Worm (Caenorhabditis elegans) whole organism, young adult: ENCODE data around the gene F08F3.4.

Source experiments
- B0035.1 ChIP-seq: sonication (generic microtip); optimal IDR thresholded peaks from 2 replicates; lab custom pipeline; 2016; ENCODE audit warnings: missing genetic modification characterization, mild to moderate bottlenecking, missing compliant biosample characterization, missing genotype, missing genetic modification reagents
- B0261.1 ChIP-seq: sonication (generic microtip); optimal IDR thresholded peaks from 2 replicates; lab custom pipeline; 2016; ENCODE audit warnings: mild to moderate bottlenecking, missing genetic modification characterization, moderate library complexity, missing compliant biosample characterization
- D2030.7 ChIP-seq: fragments of 200-800 bp; sonication (Bioruptor generic); IDR thresholded peaks from 2 replicates; pipeline ENCODE4 v1.3.6; 2022; ENCODE audit warnings: missing genetic modification reagents, missing genetic modification characterization, missing compliant biosample characterization
- F49E8.2 ChIP-seq: sonication (generic microtip); optimal IDR thresholded peaks from 3 replicates; lab custom pipeline; 2017; ENCODE audit warnings: missing genetic modification characterization, mild to moderate bottlenecking, missing compliant biosample characterization, antibody characterized with exemption, moderate library complexity; ENCODE audit not compliant: insufficient read depth
- F55B11.4 ChIP-seq: sonication (generic microtip); optimal IDR thresholded peaks from 2 replicates; lab custom pipeline; 2016; ENCODE audit warnings: missing compliant biosample characterization, missing genetic modification characterization, borderline replicate concordance; ENCODE audit not compliant: insufficient read depth
- F57C9.4 ChIP-seq: sonication (generic microtip); optimal IDR thresholded peaks from 2 replicates; lab custom pipeline; 2017; ENCODE audit warnings: mild to moderate bottlenecking, missing genetic modification characterization, missing compliant biosample characterization
- T26A5.8 ChIP-seq: sonication (generic microtip); optimal IDR thresholded peaks from 2 replicates; lab custom pipeline; 2016; ENCODE audit warnings: missing genetic modification characterization, missing compliant biosample characterization
- Y67H2A.10 ChIP-seq: fragments of 200-800 bp; sonication (Bioruptor generic); conservative IDR thresholded peaks from 2 replicates; pipeline ENCODE4 v1.3.6; 2022; ENCODE audit warnings: missing genetic modification reagents, missing genetic modification characterization, missing compliant biosample characterization
- Y95B8A.8 ChIP-seq: fragments of 200-800 bp; sonication (Bioruptor generic); IDR thresholded peaks from 2 replicates; pipeline ENCODE4 v1.3.6; 2022; ENCODE audit warnings: missing genetic modification reagents, missing genetic modification characterization, missing compliant biosample characterization
- aptf-2 ChIP-seq: fragments of 200-800 bp; sonication (Bioruptor generic); conservative IDR thresholded peaks from 2 replicates; pipeline ENCODE4 v1.3.6; 2022; ENCODE audit warnings: missing genetic modification reagents, missing genetic modification characterization, missing compliant biosample characterization
- aptf-3 ChIP-seq: fragments of 200-800 bp; sonication (Bioruptor generic); IDR thresholded peaks from 2 replicates; pipeline ENCODE4 v1.3.6; 2022; ENCODE audit warnings: missing genetic modification characterization, missing compliant biosample characterization
- atf-7 ChIP-seq: sonication (generic microtip); optimal IDR thresholded peaks from 2 replicates; lab custom pipeline; 2017; ENCODE audit warnings: mild to moderate bottlenecking, missing genetic modification characterization, missing compliant biosample characterization
- bed-2 ChIP-seq: fragments of 200-800 bp; sonication (Bioruptor generic); IDR thresholded peaks from 2 replicates; pipeline ENCODE4 v1.3.6; 2022; ENCODE audit warnings: missing genetic modification reagents, missing genetic modification characterization, missing compliant biosample characterization
- cebp-2 ChIP-seq: fragments of 200-800 bp; sonication (Bioruptor generic); IDR thresholded peaks from 2 replicates; pipeline ENCODE4 v1.3.6; 2022; ENCODE audit warnings: missing genetic modification characterization, missing compliant biosample characterization
- ceh-79 ChIP-seq: sonication (generic microtip); optimal IDR thresholded peaks from 2 replicates; lab custom pipeline; 2017; ENCODE audit warnings: mild to moderate bottlenecking, missing genetic modification characterization, missing compliant biosample characterization
- dpl-1 ChIP-seq: fragments of 150-350 bp; optimal IDR thresholded peaks from 2 replicates; lab custom pipeline; 2014; ENCODE audit warnings: missing biosample characterization, missing genetic modification reagents, missing genetic modification characterization
- ets-4 ChIP-seq: fragments of 200-800 bp; sonication (Bioruptor generic); optimal IDR thresholded peaks from 2 replicates; lab custom pipeline; 2018; ENCODE audit warnings: mild to moderate bottlenecking, missing genetic modification characterization, missing compliant biosample characterization
- gei-17 ChIP-seq: fragments of 200-800 bp; sonication (Bioruptor generic); optimal IDR thresholded peaks from 2 replicates; lab custom pipeline; 2018; ENCODE audit warnings: mild to moderate bottlenecking, missing genetic modification characterization, missing compliant biosample characterization
- him-1 ChIP-seq: sonication (generic microtip); optimal IDR thresholded peaks from 2 replicates; lab custom pipeline; 2016; ENCODE audit warnings: missing genotype, missing genetic modification reagents, missing genetic modification characterization, missing compliant biosample characterization
- let-526 ChIP-seq: fragments of 200-800 bp; sonication (Bioruptor generic); IDR thresholded peaks from 2 replicates; pipeline ENCODE4 v1.3.6; 2022; ENCODE audit warnings: missing genetic modification reagents, missing genetic modification characterization, missing compliant biosample characterization
- lin-35 ChIP-seq, 3 experiments: fragments of 150-350 bp in 2 of 3; sonication (generic microtip) in 1 of 3; optimal IDR thresholded peaks; 2 replicates each; lab custom pipeline; 2014 to 2018; ENCODE audit warnings: missing biosample characterization in 3 of 3, missing genetic modification characterization in 3 of 3, missing genetic modification reagents in 3 of 3
- lin-54 ChIP-seq: fragments of 200-800 bp; sonication (Bioruptor generic); optimal IDR thresholded peaks from 2 replicates; lab custom pipeline; 2018; ENCODE audit warnings: mild to moderate bottlenecking, missing genetic modification characterization, missing compliant biosample characterization
- lir-1 ChIP-seq: fragments of 200-800 bp; sonication (Bioruptor generic); conservative IDR thresholded peaks from 2 replicates; pipeline ENCODE4 v1.3.6; 2022; ENCODE audit warnings: missing genetic modification reagents, missing genetic modification characterization, missing compliant biosample characterization
- madf-6 ChIP-seq: fragments of 200-800 bp; sonication (Bioruptor generic); IDR thresholded peaks from 2 replicates; pipeline ENCODE4 v1.3.6; 2022; ENCODE audit warnings: missing genetic modification reagents, missing genetic modification characterization, missing compliant biosample characterization
- nfya-1 ChIP-seq: sonication (generic microtip); optimal IDR thresholded peaks from 2 replicates; lab custom pipeline; 2017; ENCODE audit warnings: antibody characterized with exemption, missing compliant biosample characterization, missing genetic modification characterization, borderline replicate concordance; ENCODE audit not compliant: insufficient read depth
- nhr-120 ChIP-seq: fragments of 200-800 bp; sonication (Bioruptor generic); IDR thresholded peaks from 2 replicates; pipeline ENCODE4 v1.3.6; 2022; ENCODE audit warnings: missing genetic modification characterization, missing compliant biosample characterization
- nhr-179 ChIP-seq: sonication (generic microtip); optimal IDR thresholded peaks from 2 replicates; lab custom pipeline; 2016; ENCODE audit warnings: mild to moderate bottlenecking, missing genetic modification characterization, missing compliant biosample characterization
- nhr-80 ChIP-seq: sonication (generic microtip); optimal IDR thresholded peaks from 2 replicates; lab custom pipeline; 2016; ENCODE audit warnings: missing genetic modification characterization, missing compliant biosample characterization
- nhr-90 ChIP-seq: sonication (generic microtip); optimal IDR thresholded peaks from 2 replicates; lab custom pipeline; 2016; ENCODE audit warnings: missing genotype, mild to moderate bottlenecking, missing genetic modification characterization, missing compliant biosample characterization
- rcor-1 ChIP-seq: fragments of 200-800 bp; sonication (Bioruptor generic); IDR thresholded peaks from 2 replicates; pipeline ENCODE4 v1.3.6; 2022; ENCODE audit warnings: missing genetic modification reagents, missing genetic modification characterization, missing compliant biosample characterization
- snpc-1.3 ChIP-seq: sonication (generic microtip); optimal IDR thresholded peaks from 2 replicates; lab custom pipeline; 2017; ENCODE audit warnings: missing genetic modification characterization, mild to moderate bottlenecking, missing compliant biosample characterization, antibody characterized with exemption, moderate library complexity, missing genotype, missing genetic modification reagents; ENCODE audit not compliant: insufficient read depth
- snpc-4 ChIP-seq, 5 experiments: fragments of 150-350 bp in 1 of 5; sonication (generic microtip) in 4 of 5; optimal IDR thresholded peaks; 2 replicates each; lab custom pipeline; 2014 to 2018; ENCODE audit warnings: missing genetic modification characterization in 5 of 5, missing biosample characterization in 3 of 5, antibody characterized with exemption in 2 of 5, mild to moderate bottlenecking in 2 of 5, missing compliant biosample characterization in 2 of 5, missing genotype in 2 of 5, moderate library complexity in 2 of 5, missing genetic modification reagents in 1 of 5
- sptf-2 ChIP-seq: fragments of 200-800 bp; sonication (Bioruptor generic); optimal IDR thresholded peaks from 2 replicates; lab custom pipeline; 2018; ENCODE audit warnings: mild to moderate bottlenecking, missing genetic modification characterization, missing compliant biosample characterization
- unc-130 ChIP-seq: sonication (generic microtip); optimal IDR thresholded peaks from 2 replicates; lab custom pipeline; 2016; ENCODE audit warnings: missing genetic modification reagents, missing genetic modification characterization, missing compliant biosample characterization
- xnd-1 ChIP-seq: sonication (generic microtip); optimal IDR thresholded peaks from 2 replicates; lab custom pipeline; 2016; ENCODE audit warnings: missing genotype, missing genetic modification reagents, missing genetic modification characterization, missing compliant biosample characterization
- zim-3 ChIP-seq: sonication (generic microtip); optimal IDR thresholded peaks from 2 replicates; lab custom pipeline; 2017; ENCODE audit warnings: mild to moderate bottlenecking, missing genetic modification characterization, moderate library complexity, missing compliant biosample characterization
- ztf-28 ChIP-seq: fragments of 200-800 bp; sonication (Bioruptor generic); IDR thresholded peaks from 2 replicates; pipeline ENCODE4 v1.3.6; 2022; ENCODE audit warnings: missing genetic modification reagents, missing genetic modification characterization, missing compliant biosample characterization
- ztf-6 ChIP-seq: fragments of 200-800 bp; sonication (Bioruptor generic); IDR thresholded peaks from 2 replicates; pipeline ENCODE4 v1.3.6; 2022; ENCODE audit warnings: missing genetic modification reagents, missing genetic modification characterization, missing compliant biosample characterization

The F08F3.4 gene

ce11 chrV:5433020-5433419 is 22.3 kb downstream of the F08F3.4 start, which contains the start of gene acl-6 (continued):
- TF ChIP-seq cebp-2 (no peak), nhr-80 (tag; lab: Kevin White, UChicago) (peak; percentile 98), zim-3 (tag; lab: Kevin White, UChicago) (no peak), Y67H2A.10 (GFP tag; lab: Robert Waterston, UW) (no peak), lir-1 (GFP tag; lab: Robert Waterston, UW) (no peak), aptf-3 (GFP tag; lab: Robert Waterston, UW) (no peak), sptf-2 (GFP tag; lab: Kevin White, UChicago) (no peak), Y95B8A.8 (GFP tag; lab: Robert Waterston, UW) (no peak), lin-35 (GFP tag; optimal IDR thresholded peaks at IDR 0.05; lab: Kevin White, UChicago) (peak in 1 of 3 experiments; percentile 73), snpc-4 (GFP tag; optimal IDR thresholded peaks at IDR 0.05; lab: Kevin White, UChicago) (no peak), snpc-4 (tag; optimal IDR thresholded peaks at IDR 0.05; lab: Kevin White, UChicago) (peak in 1 of 4 experiments; percentile 27), nhr-90 (tag; lab: Kevin White, UChicago) (peak; percentile 1), ets-4 (GFP tag; lab: Kevin White, UChicago) (peak; percentile 72)

- no peak for TF ChIP-seq nhr-80 (tag; lab: Kevin White, UChicago)
- TF ChIP-seq bed-2 (GFP tag; lab: Robert Waterston, UW), result no peak
- no peak for TF ChIP-seq ztf-28 (GFP tag; lab: Robert Waterston, UW)
- TF ChIP-seq T26A5.8 (tag; lab: Kevin White, UChicago), result no peak
- TF ChIP-seq F55B11.4 (tag; lab: Kevin White, UChicago), result no peak
- TF ChIP-seq xnd-1 (tag; lab: Kevin White, UChicago), result no peak
- TF ChIP-seq B0261.1, result no peak
- TF ChIP-seq F57C9.4, result no peak
- TF ChIP-seq nhr-179, result no peak
- no peak for TF ChIP-seq ceh-79
- TF ChIP-seq, all 124 proteins: peak for 0
These were observed 28.3 kb downstream of the F08F3.4 start, which contains the start of gene snpc-1.3 for ce11 chrV:5439068-5439467. Gene snpc-1.3 (minus strand): TSS chrV:5439168.

- TF ChIP-seq F49E8.2 (tag; lab: Kevin White, UChicago) (no peak), ets-4 (GFP tag; lab: Kevin White, UChicago) (no peak), nfya-1 (tag; lab: Kevin White, UChicago) (no peak), let-526 (no peak), D2030.7 (no peak), atf-7 (no peak), rcor-1 (GFP tag; lab: Robert Waterston, UW) (no peak), him-1 (tag; lab: Kevin White, UChicago) (no peak), F57C9.4 (no peak), nhr-179 (no peak), dpl-1 (GFP tag; lab: Kevin White, UChicago) (no peak), xnd-1 (tag; lab: Kevin White, UChicago) (no peak), madf-6 (no peak), gei-17 (GFP tag; lab: Kevin White, UChicago) (no peak), nhr-120 (GFP tag; lab: Robert Waterston, UW) (no peak), sptf-2 (GFP tag; lab: Kevin White, UChicago) (no peak)
- TF ChIP-seq, all 124 proteins: peak for 0
These were observed 31.6 kb downstream of the F08F3.4 start for ce11 chrV:5442366-5442765.

- TF ChIP-seq T26A5.8 (tag; lab: Kevin White, UChicago), result no peak
- no peak for TF ChIP-seq aptf-2 (GFP tag; lab: Robert Waterston, UW)
- no peak for TF ChIP-seq B0035.1 (tag; lab: Kevin White, UChicago)
- no peak for TF ChIP-seq ztf-6 (GFP tag; lab: Robert Waterston, UW)
- TF ChIP-seq snpc-1.3 (tag; lab: Kevin White, UChicago), result no peak
- no peak for TF ChIP-seq lin-54 (GFP tag; lab: Kevin White, UChicago)
- no peak for TF ChIP-seq unc-130 (GFP tag; lab: Kevin White, UChicago)
- no peak for TF ChIP-seq him-1 (tag; lab: Kevin White, UChicago)
- no peak for TF ChIP-seq aptf-3 (GFP tag; lab: Robert Waterston, UW)
These were observed 33.3 kb downstream of the F08F3.4 start for ce11 chrV:5444037-5444436.
